Worm (Caenorhabditis elegans): ENCODE data around the gene spp-9.

The spp-9 gene

ce11 chrX:11467320-11467732 is 20.3 kb upstream of the spp-9 start (continued):
- TF ChIP-seq spr-3 (GFP tag; optimal IDR thresholded peaks at IDR 0.05) = no peak
- no peak for TF ChIP-seq php-3 (GFP tag; IDR thresholded peaks at IDR 0.05)
- TF ChIP-seq mep-1 (tag; optimal IDR thresholded peaks at IDR 0.05) = peak; percentile 89
- TF ChIP-seq ctbp-1 (GFP tag; IDR thresholded peaks at IDR 0.05) = peak; percentile 80
- TF ChIP-seq lim-7 (GFP tag; IDR thresholded peaks at IDR 0.05) = no peak
- TF ChIP-seq Y48G9A.11 (GFP tag; IDR thresholded peaks at IDR 0.05) = no peak
- TF ChIP-seq ceh-44 (GFP tag; IDR thresholded peaks at IDR 0.05) = no peak
- no peak for TF ChIP-seq snpc-1.2 (GFP tag; IDR thresholded peaks at IDR 0.05)
- TF ChIP-seq snpc-4 (tag; optimal IDR thresholded peaks at IDR 0.05) = no peak
- no peak for TF ChIP-seq nhr-237 (tag; optimal IDR thresholded peaks at IDR 0.05)
- TF ChIP-seq zfp-3 (GFP tag; conservative IDR thresholded peaks at IDR 0.05) = no peak
- no peak for TF ChIP-seq T20F7.1 (GFP tag; optimal IDR thresholded peaks at IDR 0.05)
- peak; percentile 82 for TF ChIP-seq hmg-1.1 (GFP tag; IDR thresholded peaks at IDR 0.05)
- peak; percentile 7 for TF ChIP-seq dve-1 (tag; optimal IDR thresholded peaks at IDR 0.05; ENCODE audit: insufficient read depth)
- TF ChIP-seq mes-2 (tag; optimal IDR thresholded peaks at IDR 0.05; ENCODE audit: poor library complexity, severe bottlenecking) = peak; percentile 55
- no peak for TF ChIP-seq ztf-7 (tag; optimal IDR thresholded peaks at IDR 0.05)
- no peak for TF ChIP-seq tra-1 (GFP tag; IDR thresholded peaks at IDR 0.05)
- no peak for TF ChIP-seq nhr-111 (GFP tag; optimal IDR thresholded peaks at IDR 0.05)
- no peak for TF ChIP-seq nhr-28 (tag; optimal IDR thresholded peaks at IDR 0.05)
- TF ChIP-seq jun-1 (tag; optimal IDR thresholded peaks at IDR 0.05) = no peak
- TF ChIP-seq lir-3 (tag; optimal IDR thresholded peaks at IDR 0.05) = no peak

- TF ChIP-seq lsy-2 (tag; optimal IDR thresholded peaks at IDR 0.05) (peak in 1 of 2 experiments; percentile 1), mep-1 (tag; optimal IDR thresholded peaks at IDR 0.05) (peak; percentile 53), aha-1 (tag) (peak; percentile 93), hlh-30 (tag; optimal IDR thresholded peaks at IDR 0.05; ENCODE audit: insufficient read depth) (peak; percentile 62), hmg-1.1 (GFP tag; IDR thresholded peaks at IDR 0.05) (0 out of 2 replicates have a peak, but pooled peaks have one; percentile 28), ces-1 (GFP tag; optimal IDR thresholded peaks at IDR 0.05) (no peak), arid-1 (GFP tag; conservative IDR thresholded peaks at IDR 0.05) (no peak), mdl-1 (tag; optimal IDR thresholded peaks at IDR 0.05) (peak in 1 of 2 experiments; percentile 2), ctbp-1 (GFP tag; IDR thresholded peaks at IDR 0.05) (peak; percentile 40; the same call in 1 of the 2 replicates), madf-9 (GFP tag; conservative IDR thresholded peaks at IDR 0.05) (0 out of 2 replicates have a peak, but pooled peaks have one; percentile 28), ztf-11 (tag; optimal IDR thresholded peaks at IDR 0.05) (no peak)
These were observed 18.8 kb upstream of the spp-9 start for ce11 chrX:11468814-11469213.

DNA sequence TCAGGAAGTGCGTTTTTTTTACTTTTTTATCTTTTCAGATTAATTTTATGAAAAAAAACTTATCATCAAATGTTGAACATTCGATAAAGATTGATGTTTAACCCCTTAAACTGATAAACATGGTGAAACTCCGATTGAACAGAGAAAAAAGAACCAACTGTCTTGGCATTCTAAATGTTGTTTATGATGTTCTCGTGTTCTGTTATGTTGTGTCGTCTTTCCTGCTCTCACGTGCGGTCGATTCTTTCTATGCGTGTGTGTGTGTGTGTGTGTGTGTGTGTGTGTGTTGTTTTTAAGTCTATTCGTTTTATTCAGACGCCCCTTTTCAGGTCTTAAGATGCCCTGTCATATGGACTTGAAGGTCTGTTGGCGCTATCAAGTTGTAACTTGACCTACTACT is 18.0 kb upstream of the spp-9 start:
- peak; percentile 49 for TF ChIP-seq nhr-11 (tag; optimal IDR thresholded peaks at IDR 0.05)
- TF ChIP-seq F10B5.3 (tag; optimal IDR thresholded peaks at IDR 0.05) = no peak
- no peak for TF ChIP-seq mxl-3 (GFP tag; optimal IDR thresholded peaks at IDR 0.05)
- no peak for TF ChIP-seq T20F7.1 (GFP tag; optimal IDR thresholded peaks at IDR 0.05)
- no peak for TF ChIP-seq Y105C5A.15 (GFP tag; IDR thresholded peaks at IDR 0.05)
- no peak for TF ChIP-seq arid-1 (GFP tag; conservative IDR thresholded peaks at IDR 0.05)
- peak; percentile 32 for TF ChIP-seq rbr-2 (tag; optimal IDR thresholded peaks at IDR 0.05)
- TF ChIP-seq hlh-30 (tag; optimal IDR thresholded peaks at IDR 0.05; ENCODE audit: insufficient read depth) = peak; percentile 97
- no peak for TF ChIP-seq aly-2 (tag; optimal IDR thresholded peaks at IDR 0.05)
- no peak for TF ChIP-seq egl-27 (tag; optimal IDR thresholded peaks at IDR 0.05)
- TF ChIP-seq dmd-6 (GFP tag; IDR thresholded peaks at IDR 0.05) = peak; percentile 56
- no peak for TF ChIP-seq Y48G9A.11 (GFP tag; IDR thresholded peaks at IDR 0.05)
- no peak for TF ChIP-seq lir-3 (tag; optimal IDR thresholded peaks at IDR 0.05)
- peak; percentile 56 for TF ChIP-seq mep-1 (tag; optimal IDR thresholded peaks at IDR 0.05)
- no peak for TF ChIP-seq nhr-102 (tag; optimal IDR thresholded peaks at IDR 0.05)
- TF ChIP-seq spr-3 (GFP tag; optimal IDR thresholded peaks at IDR 0.05) = no peak
- no peak for TF ChIP-seq zag-1 (tag; optimal IDR thresholded peaks at IDR 0.05)
- no peak for TF ChIP-seq madf-5 (GFP tag; IDR thresholded peaks at IDR 0.05)
- no peak for TF ChIP-seq ztf-11 (tag; optimal IDR thresholded peaks at IDR 0.05)
- TF ChIP-seq egl-43 (GFP tag; IDR thresholded peaks at IDR 0.05) = no peak
- TF ChIP-seq dve-1 (tag; optimal IDR thresholded peaks at IDR 0.05; ENCODE audit: insufficient read depth) = peak; percentile 82
- TF ChIP-seq vab-7 (GFP tag; IDR thresholded peaks at IDR 0.05) = no peak
- TF ChIP-seq dpl-1 (GFP tag; optimal IDR thresholded peaks at IDR 0.05) = no peak
- TF ChIP-seq T26A8.4 (GFP tag; IDR thresholded peaks at IDR 0.05) = no peak
- TF ChIP-seq pqm-1 (tag; optimal IDR thresholded peaks at IDR 0.05) = peak; percentile 28
- TF ChIP-seq nhr-6 (tag; optimal IDR thresholded peaks at IDR 0.05) = no peak
- TF ChIP-seq duxl-1 (tag; optimal IDR thresholded peaks at IDR 0.05; ENCODE audit: poor library complexity) = no peak

Measured in whole organism, L4 larva.